Fruit fly (Drosophila melanogaster): ENCODE data around the gene CG34367.

Gene CG34367

dm6 chr2L:10356508-10356907, 2.8 kb upstream of the CG34367 start, which contains the start of the genes CtsL4 and ClpP (continued):
- TF ChIP-seq CG33557 (GFP tag; optimal IDR thresholded peaks at IDR 0.05): peak; percentile 36
- no peak for TF ChIP-seq caup (GFP tag; optimal IDR thresholded peaks at IDR 0.05; ENCODE audit: severe bottlenecking)
- no peak for TF ChIP-seq sr (GFP tag; IDR thresholded peaks at IDR 0.05)
- no peak for TF ChIP-seq CG15073 (GFP tag; optimal IDR thresholded peaks at IDR 0.05)
- TF ChIP-seq Awh (GFP tag; IDR thresholded peaks at IDR 0.05): no peak
- TF ChIP-seq fd96Cb (tag; optimal IDR thresholded peaks at IDR 0.05): peak; percentile 37
- no peak for TF ChIP-seq vnd (GFP tag; IDR thresholded peaks at IDR 0.05; ENCODE audit: partially characterized antibody)
- 0 out of 2 replicates have a peak, but pooled peaks have one; percentile 17 for TF ChIP-seq CG4404 (GFP tag; IDR thresholded peaks at IDR 0.05)
- no peak for TF ChIP-seq run (tag; optimal IDR thresholded peaks at IDR 0.05)
- TF ChIP-seq Blimp-1 (GFP tag; optimal IDR thresholded peaks at IDR 0.05): no peak
- no peak for TF ChIP-seq ash1 (GFP tag; optimal IDR thresholded peaks at IDR 0.05)
- TF ChIP-seq CG17802 (tag; optimal IDR thresholded peaks at IDR 0.05): peak; percentile 94
- peak; percentile 29 to 97 for TF ChIP-seq Pdp1 (GFP tag; optimal IDR thresholded peaks at IDR 0.05)
- no peak for TF ChIP-seq CG17612 (GFP tag; IDR thresholded peaks at IDR 0.05)
- peak; percentile 40 for TF ChIP-seq CG13296 (GFP tag; optimal IDR thresholded peaks at IDR 0.05)
- TF ChIP-seq tna (GFP tag; IDR thresholded peaks at IDR 0.05; ENCODE audit: partially characterized antibody): no peak
- TF ChIP-seq CG11723 (GFP tag; optimal IDR thresholded peaks at IDR 0.05): peak; percentile 99
- TF ChIP-seq CG8089 (GFP tag; optimal IDR thresholded peaks at IDR 0.05): peak; percentile 17
- no peak for TF ChIP-seq pan (optimal IDR thresholded peaks at IDR 0.05)
- TF ChIP-seq pan (GFP tag; optimal IDR thresholded peaks at IDR 0.05 in 1 of 2, IDR thresholded peaks at IDR 0.05 in 1 of 2): peak in 1 of 2 experiments; percentile 64
- peak; percentile 26; the same call in 1 of the 3 replicates for TF ChIP-seq ase (GFP tag; IDR thresholded peaks at IDR 0.05)
- TF ChIP-seq eyg (GFP tag; optimal IDR thresholded peaks at IDR 0.05): no peak
- TF ChIP-seq CTCF (GFP tag; optimal IDR thresholded peaks at IDR 0.05): no peak
- TF ChIP-seq HLHmδ (GFP tag; optimal IDR thresholded peaks at IDR 0.05): no peak
- TF ChIP-seq CG42726 (GFP tag; IDR thresholded peaks at IDR 0.05; ENCODE audit: partially characterized antibody): no peak
- TF ChIP-seq p53 (GFP tag; optimal IDR thresholded peaks at IDR 0.05): no peak
- TF ChIP-seq CG34422 (GFP tag; IDR thresholded peaks at IDR 0.05): peak; percentile 65; the same call in 1 of the 3 replicates
- TF ChIP-seq CG31441 (GFP tag; IDR thresholded peaks at IDR 0.05): no peak
- no peak for TF ChIP-seq esg (GFP tag; conservative IDR thresholded peaks at IDR 0.05)
- TF ChIP-seq CG6791 (GFP tag; IDR thresholded peaks at IDR 0.05; ENCODE audit: partially characterized antibody): no peak
- TF ChIP-seq zen (tag; optimal IDR thresholded peaks at IDR 0.05): peak; percentile 46
- TF ChIP-seq usp (GFP tag; optimal IDR thresholded peaks at IDR 0.05): no peak
- TF ChIP-seq CG3065 (GFP tag; optimal IDR thresholded peaks at IDR 0.05): no peak
- TF ChIP-seq CG32767 (GFP tag; IDR thresholded peaks at IDR 0.05): peak; percentile 66; the same call in 1 of the 2 replicates
- no peak for TF ChIP-seq Lpt (GFP tag; optimal IDR thresholded peaks at IDR 0.05)
- no peak for TF ChIP-seq CG9727 (GFP tag; optimal IDR thresholded peaks at IDR 0.05)
- TF ChIP-seq ssp (GFP tag; IDR thresholded peaks at IDR 0.05): peak; percentile 97
- TF ChIP-seq CG14710 (tag; optimal IDR thresholded peaks at IDR 0.05): peak; percentile 67
- TF ChIP-seq CG16779 (GFP tag; IDR thresholded peaks at IDR 0.05): no peak
- TF ChIP-seq vvl (GFP tag; IDR thresholded peaks at IDR 0.05): peak; percentile 74
- no peak for TF ChIP-seq unpg (GFP tag; optimal IDR thresholded peaks at IDR 0.05)
- TF ChIP-seq CG2129 (GFP tag; IDR thresholded peaks at IDR 0.05; ENCODE audit: partially characterized antibody): no peak
- TF ChIP-seq Hr3 (GFP tag; optimal IDR thresholded peaks at IDR 0.05): peak; percentile 51
- TF ChIP-seq Spps (tag; optimal IDR thresholded peaks at IDR 0.05): no peak
- TF ChIP-seq kah (GFP tag; optimal IDR thresholded peaks at IDR 0.05): no peak
- TF ChIP-seq CG13775 (GFP tag; optimal IDR thresholded peaks at IDR 0.05): peak; percentile 37
- no peak for TF ChIP-seq fru (optimal IDR thresholded peaks at IDR 0.05)
- no peak for TF ChIP-seq ken (GFP tag; IDR thresholded peaks at IDR 0.05)
- no peak for TF ChIP-seq Dbx (GFP tag; IDR thresholded peaks at IDR 0.05)
- peak; percentile 47; the same call in 2 of the 4 replicates for TF ChIP-seq Gug (GFP tag; IDR thresholded peaks at IDR 0.05)
- no peak for TF ChIP-seq Bdp1 (GFP tag; optimal IDR thresholded peaks at IDR 0.05)
- no peak for TF ChIP-seq Eip74EF (GFP tag; optimal IDR thresholded peaks at IDR 0.05)

Data from whole organism, embryonic.